Worm (Caenorhabditis elegans) whole organism, midembryonic: Measurements from ENCODE around the gene clec-173.

ENCODE experiments used
- cog-1 ChIP-seq: sonication (generic microtip); optimal IDR thresholded peaks from 2 replicates; lab custom pipeline; 2016; ENCODE audit warnings: missing genetic modification characterization, missing compliant biosample characterization
- med-1 ChIP-seq: sonication (generic microtip); optimal IDR thresholded peaks from 2 replicates; lab custom pipeline; 2017; ENCODE audit warnings: missing genetic modification characterization, mild to moderate bottlenecking, missing compliant biosample characterization, antibody characterized with exemption, missing genetic modification reagents; ENCODE audit not compliant: insufficient read depth
- tab-1 ChIP-seq: fragments of 200-800 bp; sonication (Bioruptor generic); IDR thresholded peaks from 2 replicates; pipeline ENCODE4 v1.3.6; 2022; ENCODE audit warnings: missing genetic modification characterization, missing compliant biosample characterization

DNA sequence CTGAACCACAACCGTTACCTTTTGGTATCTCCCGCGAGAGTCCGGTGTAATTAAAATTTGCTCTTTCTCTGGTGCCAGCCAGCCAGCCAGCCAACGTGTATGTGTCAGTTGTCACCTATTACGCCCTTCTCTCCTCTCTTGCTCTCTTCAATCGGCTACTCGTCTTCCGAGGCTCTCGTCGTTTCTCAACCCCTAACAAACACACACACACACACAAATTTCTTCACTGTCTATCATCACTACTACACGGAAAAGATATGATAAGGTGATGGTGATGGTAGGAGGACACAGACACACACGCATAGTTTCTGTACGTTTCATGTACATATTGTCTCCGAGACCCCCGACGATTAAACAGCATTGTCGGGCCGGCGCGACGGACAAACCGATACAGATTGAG lies 35.8 kb downstream of the clec-173 start:
- TF ChIP-seq cog-1 (tag; lab: Kevin White, UChicago), result peak; percentile 44
- no peak for TF ChIP-seq tab-1 (GFP tag; lab: Robert Waterston, UW)
- no peak for TF ChIP-seq med-1 (GFP tag; lab: Kevin White, UChicago)
